Fruit fly (Drosophila melanogaster): ENCODE data around the gene CG3534.

CG3534 gene

dm6 chr3R:17035945-17036344 is 39.7 kb downstream of the CG3534 start, which contains the start of gene CG4009:
CG4009 (minus strand) TSS chr3R:17036045.
- TF ChIP-seq Sox102F (GFP tag; optimal IDR thresholded peaks at IDR 0.05): no peak
- TF ChIP-seq CG6792 (GFP tag; optimal IDR thresholded peaks at IDR 0.05): no peak
- TF ChIP-seq dac (GFP tag; optimal IDR thresholded peaks at IDR 0.05): no peak
- TF ChIP-seq CG11762 (GFP tag; optimal IDR thresholded peaks at IDR 0.05; ENCODE audit: insufficient read depth): no peak
- no peak for TF ChIP-seq eg (GFP tag; IDR thresholded peaks at IDR 0.05)
- no peak for TF ChIP-seq ss (GFP tag; optimal IDR thresholded peaks at IDR 0.05)
- no peak for TF ChIP-seq fd85E (GFP tag; optimal IDR thresholded peaks at IDR 0.05)
- TF ChIP-seq Eip93F (GFP tag; optimal IDR thresholded peaks at IDR 0.05): no peak
- TF ChIP-seq CG31627 (GFP tag; optimal IDR thresholded peaks at IDR 0.05): no peak

DNA sequence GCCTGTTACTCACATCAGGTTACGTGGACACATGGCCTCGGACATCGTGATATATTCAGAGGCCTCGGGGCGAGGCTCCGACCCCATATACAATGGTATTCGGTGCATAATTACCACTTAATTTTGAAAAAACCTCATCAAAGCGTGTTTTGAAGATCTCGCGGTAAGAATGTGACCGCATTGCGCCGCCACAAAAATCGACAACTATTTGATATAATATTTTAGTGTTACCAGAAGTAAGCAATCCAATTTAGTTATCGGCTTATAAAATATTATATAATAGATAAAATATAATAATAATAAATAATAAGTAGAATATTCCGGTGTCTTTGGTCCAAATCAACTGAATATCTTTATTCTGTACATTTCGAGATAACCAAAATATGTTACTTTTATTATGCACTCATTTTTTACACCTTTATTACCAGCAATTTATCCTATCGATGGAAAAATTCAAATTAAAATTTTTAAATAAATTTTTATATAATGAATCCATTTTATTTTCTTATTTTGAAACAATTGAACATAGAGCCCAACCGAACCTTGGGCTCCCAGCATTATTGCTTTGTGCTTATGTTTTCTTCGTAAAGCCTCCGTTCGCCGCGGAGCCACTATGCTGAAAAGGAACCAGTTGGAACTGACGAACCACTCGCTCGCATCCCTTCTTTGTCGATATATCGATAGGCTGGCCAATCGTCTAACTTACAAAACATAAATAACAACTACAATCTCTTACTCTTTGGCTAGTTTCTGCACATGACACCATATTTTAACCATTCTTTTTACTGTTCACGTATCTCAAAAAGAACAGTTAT is 44.0 kb downstream of the CG3534 start, which contains the start of the genes CG18213 and Trm7-32:
Gene CG18213, minus strand, starts transcription at position 211 of the 815 bp plus-strand sequence.
Gene Trm7-32, plus strand, starts transcription at position 690 of the 815 bp plus-strand sequence.
- TF ChIP-seq CG6792 (GFP tag; optimal IDR thresholded peaks at IDR 0.05) (no peak), CG10669 (GFP tag; optimal IDR thresholded peaks at IDR 0.05) (no peak), achi (GFP tag; optimal IDR thresholded peaks at IDR 0.05) (peak; percentile 27), CG10631 (GFP tag; optimal IDR thresholded peaks at IDR 0.05) (peak; percentile 38), Hr38 (GFP tag; optimal IDR thresholded peaks at IDR 0.05) (no peak), CG34406 (GFP tag; optimal IDR thresholded peaks at IDR 0.05) (no peak), Smox (GFP tag; optimal IDR thresholded peaks at IDR 0.05) (no peak), eg (GFP tag; IDR thresholded peaks at IDR 0.05) (no peak), Hr4 (GFP tag; optimal IDR thresholded peaks at IDR 0.05) (no peak), pdm3 (GFP tag; optimal IDR thresholded peaks at IDR 0.05) (no peak), esn (GFP tag; optimal IDR thresholded peaks at IDR 0.05) (peak; percentile 15)

DNA sequence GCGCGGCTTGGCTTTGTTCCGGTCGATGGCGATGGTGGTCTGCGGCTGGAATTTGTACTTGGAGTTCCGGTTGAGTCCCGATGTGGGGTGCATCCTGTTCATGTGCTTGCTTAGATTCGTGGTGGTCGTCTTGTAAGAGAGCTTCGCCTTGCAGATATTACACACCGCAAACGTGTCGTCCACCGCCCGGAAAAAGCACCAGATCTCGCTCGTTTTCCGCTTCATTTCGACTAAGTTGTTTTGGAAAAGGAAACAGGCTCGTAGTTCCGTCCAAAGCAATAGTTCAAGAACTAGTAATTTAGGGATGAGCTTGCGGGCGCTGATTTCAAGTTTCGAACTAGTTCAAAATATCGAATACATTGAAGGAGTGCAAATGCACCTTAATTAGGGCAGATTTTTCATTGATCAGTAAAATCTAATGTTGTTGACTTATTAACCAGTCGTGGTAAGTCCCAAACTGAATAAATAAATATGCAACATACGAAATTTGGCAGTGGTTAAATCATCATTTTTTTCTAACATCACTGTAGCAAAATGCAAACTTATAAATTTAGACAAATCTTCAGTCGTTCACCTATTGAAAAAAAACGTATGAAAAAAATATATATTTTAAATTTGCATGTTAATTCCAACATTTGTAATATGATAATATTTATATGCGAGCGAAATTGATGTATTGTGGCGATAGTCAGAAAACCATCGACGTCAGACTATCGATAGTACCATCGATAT is 46.8 kb downstream of the CG3534 start, which contains the start of the genes bdwf and Patr-1:
Gene bdwf, minus strand, starts transcription at position 299 of the 732 bp plus-strand sequence.
Gene Patr-1, plus strand, starts transcription at position 727 of the 732 bp plus-strand sequence.
- TF ChIP-seq ss (GFP tag; optimal IDR thresholded peaks at IDR 0.05) (no peak), CG6792 (GFP tag; optimal IDR thresholded peaks at IDR 0.05) (no peak), svp (GFP tag) (no peak), Blimp-1 (GFP tag; optimal IDR thresholded peaks at IDR 0.05) (no peak), CG15336 (GFP tag; IDR thresholded peaks at IDR 0.05) (no peak), cyc (GFP tag; optimal IDR thresholded peaks at IDR 0.05) (peak; percentile 28), CG9139 (GFP tag; optimal IDR thresholded peaks at IDR 0.05) (no peak), CG31627 (GFP tag; optimal IDR thresholded peaks at IDR 0.05) (peak; percentile 8), CG10669 (GFP tag; optimal IDR thresholded peaks at IDR 0.05) (no peak), OdsH (GFP tag; optimal IDR thresholded peaks at IDR 0.05) (no peak), CG34406 (GFP tag; optimal IDR thresholded peaks at IDR 0.05) (no peak), Eip75B (GFP tag; optimal IDR thresholded peaks at IDR 0.05) (no peak), Lpt (GFP tag; optimal IDR thresholded peaks at IDR 0.05) (no peak), Gug (GFP tag; IDR thresholded peaks at IDR 0.05) (no peak), CG6163 (GFP tag; IDR thresholded peaks at IDR 0.05) (no peak), Smox (GFP tag; optimal IDR thresholded peaks at IDR 0.05) (no peak), CG8319 (GFP tag; optimal IDR thresholded peaks at IDR 0.05) (peak; percentile 9), pdm3 (GFP tag; optimal IDR thresholded peaks at IDR 0.05) (no peak), CG3919 (GFP tag; optimal IDR thresholded peaks at IDR 0.05) (no peak), Sox102F (GFP tag; optimal IDR thresholded peaks at IDR 0.05) (no peak), Hr38 (GFP tag; optimal IDR thresholded peaks at IDR 0.05) (no peak), Eip78C (GFP tag) (no peak), salr (GFP tag; optimal IDR thresholded peaks at IDR 0.05) (no peak), fd85E (GFP tag; optimal IDR thresholded peaks at IDR 0.05) (no peak), CG11762 (GFP tag; optimal IDR thresholded peaks at IDR 0.05; ENCODE audit: insufficient read depth) (no peak), net (GFP tag; optimal IDR thresholded peaks at IDR 0.05) (no peak), achi (GFP tag; optimal IDR thresholded peaks at IDR 0.05) (peak; percentile 99), CG8119 (GFP tag; IDR thresholded peaks at IDR 0.05) (no peak), CG32006 (GFP tag; optimal IDR thresholded peaks at IDR 0.05) (no peak), Eip93F (GFP tag; optimal IDR thresholded peaks at IDR 0.05) (no peak), CG8632 (GFP tag; optimal IDR thresholded peaks at IDR 0.05) (no peak), CG10631 (GFP tag; optimal IDR thresholded peaks at IDR 0.05) (peak; percentile 54), CG16779 (tag; optimal IDR thresholded peaks at IDR 0.05) (no peak), dsx (GFP tag; optimal IDR thresholded peaks at IDR 0.05; ENCODE audit: poor library complexity, severe bottlenecking) (no peak), CG1621 (tag; optimal IDR thresholded peaks at IDR 0.05) (no peak), lz (GFP tag; optimal IDR thresholded peaks at IDR 0.05) (no peak), Met (GFP tag; optimal IDR thresholded peaks at IDR 0.05) (no peak), Hr4 (GFP tag; optimal IDR thresholded peaks at IDR 0.05) (no peak), acj6 (GFP tag; optimal IDR thresholded peaks at IDR 0.05) (no peak)
